Fruit fly (Drosophila melanogaster) whole organism, embryonic: ENCODE results near the gene CG1971.
A peak's percentile ranks its signal among the peaks of the same experiment; 100 is the strongest.

Source experiments
- Ada2b ChIP-seq: fragments of 200-800 bp; sonication (Bioruptor generic); IDR thresholded peaks from 2 replicates; pipeline ENCODE4 v1.3.6; 2022; ENCODE audit warnings: missing biosample characterization, missing genetic modification characterization
- Aef1 ChIP-seq: fragments of 200-800 bp; sonication (Bioruptor generic); IDR thresholded peaks from 3 replicates; pipeline ENCODE4 v1.3.6; 2022; ENCODE audit warnings: missing biosample characterization, missing genetic modification characterization
- Awh ChIP-seq: fragments of 200-800 bp; sonication (Bioruptor generic); IDR thresholded peaks from 2 replicates; pipeline ENCODE4, ENCODE4 v1.3.6; 2022; ENCODE audit warnings: missing biosample characterization, missing genetic modification characterization
- Bdp1 ChIP-seq: fragments of 200-800 bp; sonication (Bioruptor generic); optimal IDR thresholded peaks from 3 replicates; lab custom pipeline; 2016; ENCODE audit warnings: missing biosample characterization, missing genetic modification characterization
- CG10654 ChIP-seq: fragments of 200-800 bp; sonication (Bioruptor generic); optimal IDR thresholded peaks from 2 replicates; lab custom pipeline; 2016; ENCODE audit warnings: missing biosample characterization, missing genetic modification characterization
- CG11695 ChIP-seq: fragments of 200-800 bp; sonication (Bioruptor generic); IDR thresholded peaks from 3 replicates; pipeline ENCODE4 v1.3.6; 2022; ENCODE audit warnings: missing biosample characterization, missing genetic modification characterization
- CG12155 ChIP-seq: fragments of 200-800 bp; sonication (Bioruptor generic); optimal IDR thresholded peaks from 3 replicates; lab custom pipeline; 2016; ENCODE audit warnings: missing biosample characterization, missing genetic modification characterization
- CG12769 ChIP-seq: fragments of 200-800 bp; sonication (Bioruptor generic); optimal IDR thresholded peaks from 2 replicates; lab custom pipeline; 2019; ENCODE audit warnings: missing biosample characterization, mild to moderate bottlenecking, missing genetic modification characterization, moderate library complexity
- CG13287 ChIP-seq: fragments of 200-800 bp; sonication (Bioruptor generic); IDR thresholded peaks from 2 replicates; pipeline ENCODE4 v1.3.6; 2022; ENCODE audit warnings: missing biosample characterization, missing genetic modification characterization; ENCODE audit not compliant: partially characterized antibody
- CG13424 ChIP-seq: fragments of 200-800 bp; sonication (Bioruptor generic); optimal IDR thresholded peaks from 2 replicates; lab custom pipeline; 2019; ENCODE audit warnings: missing biosample characterization, mild to moderate bottlenecking, missing genetic modification characterization, moderate library complexity
- CG15479 ChIP-seq: fragments of 200-800 bp; sonication (Bioruptor generic); optimal IDR thresholded peaks from 3 replicates; lab custom pipeline; 2019; ENCODE audit warnings: missing biosample characterization, mild to moderate bottlenecking, missing genetic modification characterization, moderate library complexity
- CG15696 ChIP-seq: fragments of 200-800 bp; sonication (Bioruptor generic); optimal IDR thresholded peaks from 2 replicates; lab custom pipeline; 2019; ENCODE audit warnings: missing biosample characterization, mild to moderate bottlenecking, missing genetic modification characterization, moderate library complexity
- CG1603 ChIP-seq: fragments of 200-800 bp; sonication (Bioruptor generic); optimal IDR thresholded peaks from 2 replicates; lab custom pipeline; 2019; ENCODE audit warnings: missing biosample characterization, mild to moderate bottlenecking, missing genetic modification characterization, moderate library complexity
- CG16863 ChIP-seq: fragments of 200-800 bp; sonication (Bioruptor generic); optimal IDR thresholded peaks from 3 replicates; lab custom pipeline; 2016; ENCODE audit warnings: missing biosample characterization, missing genetic modification characterization
- CG17186 ChIP-seq: fragments of 200-800 bp; sonication (Bioruptor generic); optimal IDR thresholded peaks from 3 replicates; lab custom pipeline; 2017; ENCODE audit warnings: missing biosample characterization, missing genetic modification reagents, missing genetic modification characterization
- CG1832 ChIP-seq: fragments of 200-800 bp; sonication (Bioruptor generic); optimal IDR thresholded peaks from 2 replicates; lab custom pipeline; 2017; ENCODE audit warnings: missing biosample characterization, mild to moderate bottlenecking, missing genetic modification characterization, inconsistent platforms
- CG2116 ChIP-seq: fragments of 200-800 bp; sonication (Bioruptor generic); optimal IDR thresholded peaks from 3 replicates; lab custom pipeline; 2018; ENCODE audit warnings: missing biosample characterization, mild to moderate bottlenecking, missing genetic modification characterization
- CG3163 ChIP-seq: fragments of 200-800 bp; sonication (Bioruptor generic); optimal IDR thresholded peaks from 3 replicates; lab custom pipeline; 2016; ENCODE audit warnings: missing biosample characterization, missing genetic modification characterization
- CG43689 ChIP-seq: fragments of 200-800 bp; sonication (Bioruptor generic); IDR thresholded peaks from 2 replicates; pipeline ENCODE4 v1.3.6; 2022; ENCODE audit warnings: missing biosample characterization, missing genetic modification characterization
- CG4424 ChIP-seq: fragments of 200-800 bp; sonication (Bioruptor generic); optimal IDR thresholded peaks from 3 replicates; lab custom pipeline; 2016; ENCODE audit warnings: missing biosample characterization, missing genetic modification characterization
- CG6175 ChIP-seq: fragments of 200-800 bp; sonication (Bioruptor generic); IDR thresholded peaks from 3 replicates; pipeline ENCODE4 v1.3.6; 2022; ENCODE audit warnings: missing biosample characterization, missing genetic modification characterization
- CG6254 ChIP-seq: fragments of 200-800 bp; sonication (Bioruptor generic); optimal IDR thresholded peaks from 3 replicates; lab custom pipeline; 2017; ENCODE audit warnings: mild to moderate bottlenecking, missing biosample characterization, missing genetic modification reagents, missing genetic modification characterization
- CG6272 ChIP-seq: fragments of 200-800 bp; sonication (Bioruptor generic); IDR thresholded peaks from 2 replicates; pipeline ENCODE4 v1.3.6; 2022; ENCODE audit warnings: missing biosample characterization, missing genetic modification characterization
- CG6813 ChIP-seq: fragments of 200-800 bp; sonication (Bioruptor generic); optimal IDR thresholded peaks from 2 replicates; lab custom pipeline; 2017; ENCODE audit warnings: missing biosample characterization, missing genetic modification characterization, mild to moderate bottlenecking, moderate library complexity, missing genetic modification reagents
- CG7357 ChIP-seq: fragments of 200-800 bp; sonication (Bioruptor generic); IDR thresholded peaks from 3 replicates; pipeline ENCODE4 v1.3.6; 2022; ENCODE audit warnings: missing biosample characterization, missing genetic modification characterization
- CG7556 ChIP-seq: fragments of 200-800 bp; sonication (Bioruptor generic); optimal IDR thresholded peaks from 2 replicates; lab custom pipeline; 2017; ENCODE audit warnings: missing biosample characterization, mild to moderate bottlenecking, missing genetic modification characterization
- CG8478 ChIP-seq: fragments of >200 bp; optimal IDR thresholded peaks from 2 replicates; lab custom pipeline; 2018
- CG8924 ChIP-seq: fragments of 200-800 bp; optimal IDR thresholded peaks from 3 replicates; lab custom pipeline; 2019; ENCODE audit warnings: missing biosample characterization, mild to moderate bottlenecking, missing genetic modification characterization, moderate library complexity
- CG9437 ChIP-seq: fragments of 200-800 bp; sonication (Bioruptor generic); optimal IDR thresholded peaks from 2 replicates; lab custom pipeline; 2018; ENCODE audit warnings: missing biosample characterization, mild to moderate bottlenecking, missing genetic modification characterization
- Dek ChIP-seq: fragments of 200-800 bp; sonication (Bioruptor generic); optimal IDR thresholded peaks from 3 replicates; lab custom pipeline; 2019; ENCODE audit warnings: missing biosample characterization, mild to moderate bottlenecking, missing genetic modification characterization, moderate library complexity
- Dref ChIP-seq: fragments of 200-800 bp; sonication (Bioruptor generic); IDR thresholded peaks from 2 replicates; pipeline ENCODE4 v1.3.6; 2022; ENCODE audit warnings: missing biosample characterization, missing genetic modification characterization
- ERR ChIP-seq: fragments of 200-800 bp; sonication (Bioruptor generic); optimal IDR thresholded peaks from 2 replicates; lab custom pipeline; 2016; ENCODE audit warnings: missing biosample characterization, missing genetic modification characterization
- HmgD ChIP-seq: fragments of 200-800 bp; sonication (Bioruptor generic); optimal IDR thresholded peaks from 3 replicates; lab custom pipeline; 2016; ENCODE audit warnings: missing biosample characterization, missing genetic modification characterization
- NC2α ChIP-seq: fragments of 200-800 bp; sonication (Bioruptor generic); optimal IDR thresholded peaks from 2 replicates; lab custom pipeline; 2016; ENCODE audit warnings: missing biosample characterization, missing genetic modification characterization
- YL-1 ChIP-seq: fragments of 200-800 bp; sonication (Bioruptor generic); optimal IDR thresholded peaks from 3 replicates; lab custom pipeline; 2017; ENCODE audit warnings: missing biosample characterization, mild to moderate bottlenecking, missing genetic modification characterization
- ash1 ChIP-seq: fragments of 200-800 bp; sonication (Bioruptor generic); optimal IDR thresholded peaks from 2 replicates; lab custom pipeline; 2018; ENCODE audit warnings: missing biosample characterization, mild to moderate bottlenecking, missing genetic modification characterization
- ci ChIP-seq: fragments of 200-800 bp; sonication (Bioruptor generic); IDR thresholded peaks from 3 replicates; pipeline ENCODE4 v1.3.6; 2022; ENCODE audit warnings: missing biosample characterization, missing genetic modification characterization
- dan ChIP-seq: fragments of 200-800 bp; sonication (Bioruptor generic); IDR thresholded peaks from 2 replicates; pipeline ENCODE4 v1.3.6; 2022; ENCODE audit warnings: missing biosample characterization, missing genetic modification characterization
- ewg ChIP-seq: fragments of 200-800 bp; sonication (Bioruptor generic); optimal IDR thresholded peaks from 3 replicates; lab custom pipeline; 2017; ENCODE audit warnings: mild to moderate bottlenecking, missing biosample characterization, missing genetic modification reagents, missing genetic modification characterization
- fd102C ChIP-seq: fragments of 200-800 bp; sonication (Bioruptor generic); optimal IDR thresholded peaks from 2 replicates; lab custom pipeline; 2018; ENCODE audit warnings: missing biosample characterization, mild to moderate bottlenecking, missing genetic modification characterization, moderate library complexity
- fd96Cb ChIP-seq: fragments of 200-800 bp; sonication (Bioruptor generic); optimal IDR thresholded peaks from 2 replicates; lab custom pipeline; 2018; ENCODE audit warnings: missing biosample characterization, mild to moderate bottlenecking, missing genetic modification characterization, moderate library complexity
- hbn ChIP-seq: fragments of 200-800 bp; sonication (Bioruptor generic); IDR thresholded peaks from 2 replicates; pipeline ENCODE4 v1.3.6; 2022; ENCODE audit warnings: missing biosample characterization, missing genetic modification characterization; ENCODE audit not compliant: partially characterized antibody
- hth ChIP-seq: fragments of >200 bp; optimal IDR thresholded peaks from 2 replicates; lab custom pipeline; 2017; ENCODE audit warnings: inconsistent platforms
- nau ChIP-seq: fragments of 200-800 bp; sonication (Bioruptor generic); optimal IDR thresholded peaks from 3 replicates; lab custom pipeline; 2017; ENCODE audit warnings: missing biosample characterization, mild to moderate bottlenecking, missing genetic modification characterization, missing genetic modification reagents
- otp ChIP-seq: fragments of 200-800 bp; sonication (Bioruptor generic); IDR thresholded peaks from 3 replicates; pipeline ENCODE4, ENCODE4 v1.3.6; 2022; ENCODE audit warnings: missing biosample characterization, missing genetic modification characterization
- pita ChIP-seq: fragments of 200-800 bp; sonication (Bioruptor generic); optimal IDR thresholded peaks from 2 replicates; lab custom pipeline; 2017; ENCODE audit warnings: missing biosample characterization, mild to moderate bottlenecking, missing genetic modification characterization
- sens ChIP-seq: fragments of 200-800 bp; sonication (Bioruptor generic); peaks from one replicate; lab custom pipeline; 2016; ENCODE audit warnings: missing biosample characterization, missing genetic modification characterization
- tna ChIP-seq: fragments of 200-800 bp; sonication (Bioruptor generic); IDR thresholded peaks from 2 replicates; pipeline ENCODE4 v1.3.6; 2022; ENCODE audit warnings: missing biosample characterization, missing genetic modification characterization; ENCODE audit not compliant: partially characterized antibody
- z ChIP-seq: fragments of 200-800 bp; sonication (Bioruptor generic); IDR thresholded peaks from 3 replicates; pipeline ENCODE4 v1.3.6; 2022; ENCODE audit warnings: missing biosample characterization, missing genetic modification characterization
- zf30C ChIP-seq: fragments of 200-800 bp; sonication (Bioruptor generic); optimal IDR thresholded peaks from 3 replicates; lab custom pipeline; 2018; ENCODE audit warnings: missing biosample characterization, mild to moderate bottlenecking, missing genetic modification characterization

The CG1971 gene

DNA sequence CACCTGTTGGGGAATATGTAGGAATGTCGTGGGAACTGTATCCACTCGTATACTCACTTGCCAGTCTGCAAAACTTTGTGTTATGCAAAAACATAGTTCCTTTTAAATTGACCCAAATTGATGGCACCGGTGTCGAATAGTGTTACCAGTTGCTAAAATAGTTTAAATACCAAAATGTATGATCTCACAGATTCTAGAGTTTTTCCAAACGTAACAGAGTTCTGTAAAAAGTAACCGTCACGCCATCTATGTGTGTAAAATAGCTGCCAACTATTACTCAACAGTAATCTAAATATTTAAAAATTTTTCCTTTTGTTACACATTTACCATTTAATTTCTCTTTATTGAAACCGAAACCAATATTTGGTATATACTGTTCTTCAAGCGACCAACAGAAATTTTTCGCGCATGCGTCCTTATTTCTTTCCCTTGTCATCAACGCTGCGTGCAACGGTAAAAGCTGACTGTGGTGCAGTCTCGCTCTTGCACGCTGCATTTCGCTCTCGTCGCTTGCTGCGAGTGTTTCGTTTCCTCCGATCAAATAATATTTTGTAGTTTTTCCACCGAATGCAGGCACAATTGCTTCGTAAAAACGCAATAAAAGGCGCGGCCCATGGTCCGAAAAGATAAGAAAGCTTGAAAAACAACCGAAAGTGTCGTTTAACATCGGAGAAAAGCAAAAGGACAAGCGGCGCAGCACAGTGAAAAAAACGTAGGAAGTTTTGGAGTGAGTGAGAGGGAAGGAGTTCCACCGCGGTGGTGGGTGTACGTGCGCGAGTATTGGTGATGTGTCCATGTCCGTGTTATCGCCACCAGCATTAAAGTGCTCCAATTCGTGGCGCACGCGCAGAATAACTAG, 7.1 kb downstream of the CG1971 start, which contains the start of the genes FeCH and RhoGAP100F (continued):
- TF ChIP-seq ERR (GFP tag; lab: Kevin White, UChicago) (no peak), sens (GFP tag; lab: Kevin White, UChicago) (peak; percentile 29), CG8478 (lab: Kevin White, UChicago) (no peak), Ada2b (GFP tag; lab: Robert Waterston, UW) (no peak), CG12769 (tag; lab: Kevin White, UChicago) (no peak), dan (GFP tag; lab: Robert Waterston, UW) (no peak), Awh (GFP tag; lab: Robert Waterston, UW) (no peak), CG8924 (tag; lab: Kevin White, UChicago) (no peak), fd96Cb (no peak), CG43689 (GFP tag; lab: Robert Waterston, UW) (no peak), Dref (GFP tag; lab: Robert Waterston, UW) (no peak), CG10654 (no peak), Dek (tag; lab: Kevin White, UChicago) (no peak), YL-1 (GFP tag; lab: Kevin White, UChicago) (peak; percentile 21), CG1832 (GFP tag; lab: Kevin White, UChicago) (peak; percentile 36), CG9437 (peak; percentile 20), CG2116 (GFP tag; lab: Kevin White, UChicago) (peak; percentile 32), pita (GFP tag; lab: Kevin White, UChicago) (no peak), ewg (GFP tag; lab: Kevin White, UChicago) (peak; percentile 91), zf30C (no peak), z (no peak), tna (0 out of 2 replicates have a peak, but pooled peaks have one; percentile 40), CG1603 (tag; lab: Kevin White, UChicago) (peak; percentile 29), ci (GFP tag; lab: Robert Waterston, UW) (no peak), hth (lab: Kevin White, UChicago) (no peak), CG4424 (GFP tag; lab: Kevin White, UChicago) (no peak), CG15696 (tag; lab: Kevin White, UChicago) (no peak), CG6175 (GFP tag; lab: Robert Waterston, UW) (no peak), CG15479 (no peak), ash1 (no peak), hbn (GFP tag; lab: Robert Waterston, UW) (no peak), CG17186 (GFP tag; lab: Kevin White, UChicago) (no peak), CG6813 (GFP tag; lab: Kevin White, UChicago) (no peak), nau (no peak), CG16863 (no peak), otp (no peak), CG3163 (no peak), NC2α (GFP tag; lab: Kevin White, UChicago) (no peak), Bdp1 (GFP tag; lab: Kevin White, UChicago) (no peak), CG6272 (GFP tag; lab: Robert Waterston, UW) (no peak), CG13287 (GFP tag; lab: Robert Waterston, UW) (peak; percentile 35; the same call in 1 of the 2 replicates), CG7556 (GFP tag; lab: Kevin White, UChicago) (no peak), CG12155 (GFP tag; lab: Kevin White, UChicago) (peak; percentile 44), Aef1 (no peak), CG13424 (tag; lab: Kevin White, UChicago) (no peak), HmgD (GFP tag; lab: Kevin White, UChicago) (no peak), CG7357 (GFP tag; lab: Robert Waterston, UW) (no peak), CG11695 (no peak), CG6254 (GFP tag; lab: Kevin White, UChicago) (no peak), fd102C (no peak)
